Fruit fly (Drosophila melanogaster): Measurements from ENCODE around the gene ppk24.

- TF ChIP-seq Dll (optimal IDR thresholded peaks at IDR 0.05) (no peak), usp (GFP tag; optimal IDR thresholded peaks at IDR 0.05) (no peak), psq (optimal IDR thresholded peaks at IDR 0.05) (no peak), pan (optimal IDR thresholded peaks at IDR 0.05) (no peak)
Measured at dm6 chr3R:31263934-31264333, 1.6 kb upstream of the ppk24 start.

All from whole organism.